Worm (Caenorhabditis elegans) whole organism, L4/young adult: ENCODE measurements around the gene mig-38.
A peak's percentile ranks its signal among the peaks of the same experiment; 100 is the strongest.

ENCODE experiments used
- W03F9.2 ChIP-seq: fragments of 150-350 bp; optimal IDR thresholded peaks from 2 replicates; lab custom pipeline; 2014; ENCODE audit warnings: missing biosample characterization, missing genetic modification characterization
- dao-5 ChIP-seq: sonication (generic microtip); optimal IDR thresholded peaks from 2 replicates; lab custom pipeline; 2016; ENCODE audit warnings: missing genotype, missing genetic modification characterization, moderate library complexity, missing compliant biosample characterization
- him-1 ChIP-seq: sonication (generic microtip); optimal IDR thresholded peaks from 2 replicates; lab custom pipeline; 2016; ENCODE audit warnings: missing genotype, missing genetic modification reagents, missing genetic modification characterization, missing compliant biosample characterization

Gene mig-38

DNA sequence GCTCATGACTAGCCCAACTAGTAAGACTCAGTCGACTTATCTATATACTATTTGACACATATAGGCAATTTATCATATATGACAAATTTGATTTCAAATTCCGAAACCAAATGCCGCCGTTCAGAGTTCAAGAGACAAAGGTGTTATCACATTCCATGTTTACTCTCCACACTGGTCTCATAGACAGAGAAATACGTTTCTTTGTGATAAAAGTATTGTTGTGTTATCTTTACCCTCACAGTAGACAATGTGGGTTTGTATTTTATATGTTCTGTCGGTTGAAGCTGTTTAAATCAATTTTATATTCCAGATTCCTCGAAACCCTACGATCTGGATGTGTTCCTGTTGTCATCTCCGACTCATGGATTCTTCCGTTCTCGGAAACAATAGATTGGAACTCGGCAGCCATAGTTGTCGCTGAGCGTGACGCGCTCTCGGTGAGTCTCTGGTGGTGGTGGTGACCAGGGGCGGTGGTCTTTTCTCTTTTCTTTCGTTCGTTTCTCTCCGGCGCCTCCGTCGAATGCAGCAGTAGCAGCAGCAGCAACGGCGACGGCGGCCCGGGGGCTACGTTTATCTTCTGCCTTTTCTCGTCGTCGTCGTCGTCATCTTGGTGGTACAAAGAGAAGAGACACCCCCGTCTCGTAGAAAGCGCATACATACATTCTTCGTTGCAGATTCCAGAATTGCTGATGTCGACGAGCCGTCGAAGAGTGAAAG is 11.4 kb upstream of the mig-38 start:
- TF ChIP-seq dao-5 (tag; lab: Kevin White, UChicago) (no peak), him-1 (no peak), W03F9.2 (tag; lab: Kevin White, UChicago) (no peak)

DNA sequence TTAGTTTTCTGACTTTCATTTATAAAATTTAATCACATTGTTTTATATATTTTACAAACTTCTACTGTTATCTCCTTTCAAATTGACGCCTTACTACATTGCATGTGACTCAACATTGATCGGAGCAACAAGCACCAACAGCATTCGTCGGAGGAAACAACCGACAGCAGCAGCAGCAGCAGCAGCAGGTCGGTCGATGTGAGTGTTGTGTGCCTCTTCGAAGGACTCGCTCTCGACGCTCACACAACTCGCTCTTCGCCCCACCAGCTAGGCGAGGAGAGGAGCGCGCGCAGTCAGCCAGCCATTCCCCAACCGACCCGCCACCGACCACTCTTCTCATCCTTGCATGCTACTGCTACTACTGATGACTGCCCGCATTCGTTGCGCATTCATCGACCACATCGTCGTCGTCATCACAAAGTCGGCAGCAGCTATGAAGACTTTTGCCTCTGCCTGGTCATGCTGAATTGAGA is 10.1 kb upstream of the mig-38 start, which contains the start of gene F12F6.1:
Gene F12F6.1 (plus strand): TSS at position 51 of the 473 bp plus-strand sequence.
- no peak for TF ChIP-seq W03F9.2 (tag; lab: Kevin White, UChicago)
- TF ChIP-seq dao-5 (tag; lab: Kevin White, UChicago): no peak
- no peak for TF ChIP-seq him-1

DNA sequence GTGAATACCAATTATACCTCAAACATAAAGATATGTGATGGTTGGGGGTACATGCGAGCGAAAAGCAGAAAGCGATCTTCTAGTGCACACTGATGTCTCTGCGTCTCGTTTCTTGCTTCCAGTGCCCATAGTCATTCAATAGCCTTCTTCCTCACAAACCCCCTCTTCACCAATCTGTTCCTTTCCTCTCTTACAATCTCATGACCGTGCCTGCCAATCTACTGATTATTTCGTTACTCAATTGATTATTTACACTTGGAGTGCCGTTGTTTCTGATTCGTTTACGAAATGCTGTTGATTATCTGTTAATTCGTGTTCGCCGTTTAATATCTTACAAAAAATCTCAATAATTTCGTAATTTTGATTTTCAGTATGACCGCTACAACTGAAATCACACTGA is 9.2 kb upstream of the mig-38 start:
- TF ChIP-seq dao-5 (tag; lab: Kevin White, UChicago) (no peak), him-1 (no peak), W03F9.2 (tag; lab: Kevin White, UChicago) (no peak)

DNA sequence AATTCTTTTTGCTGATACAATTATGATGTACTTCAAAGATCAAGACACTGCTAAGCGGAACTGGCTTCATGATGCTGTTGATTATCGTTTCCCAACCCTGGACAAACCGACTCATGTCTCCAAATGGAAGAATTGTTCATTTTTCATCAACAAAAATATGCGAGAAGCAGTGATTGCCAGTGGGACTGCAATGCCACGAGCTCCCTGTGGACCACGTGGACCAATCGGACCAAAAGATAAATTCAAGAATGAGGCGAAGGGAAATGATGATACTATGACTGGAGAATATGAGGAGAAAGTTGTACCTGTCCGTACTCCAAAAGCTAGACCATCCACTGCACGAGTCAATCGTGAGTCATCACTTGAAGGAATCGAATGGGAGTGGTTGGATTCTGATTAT is 7.6 kb upstream of the mig-38 start:
- no peak for TF ChIP-seq dao-5 (tag; lab: Kevin White, UChicago)
- TF ChIP-seq him-1: no peak
- TF ChIP-seq W03F9.2 (tag; lab: Kevin White, UChicago): no peak

DNA sequence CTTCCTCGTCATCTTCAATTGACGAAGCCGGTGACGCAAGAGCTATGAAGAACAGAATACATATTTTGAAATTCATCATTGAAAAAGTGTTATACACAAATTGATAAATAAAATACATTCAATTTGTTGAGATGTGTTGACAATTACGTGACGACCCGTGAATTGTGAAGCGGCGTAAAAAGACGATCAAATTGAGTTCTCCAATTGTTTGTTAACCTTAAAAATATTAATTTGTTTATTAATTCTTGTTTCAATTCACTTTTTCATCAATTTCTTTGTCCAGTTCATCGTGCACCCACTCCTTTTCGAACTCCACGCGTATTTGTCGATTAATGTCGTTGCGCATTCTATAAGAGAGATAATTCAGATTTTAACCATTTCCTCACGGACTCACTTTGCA is 1.9 kb upstream of the mig-38 start, which contains the start of gene spe-36:
Gene spe-36 (minus strand): TSS at position 101 of the 400 bp plus-strand sequence.
- TF ChIP-seq dao-5 (tag; lab: Kevin White, UChicago): no peak
- no peak for TF ChIP-seq W03F9.2 (tag; lab: Kevin White, UChicago)
- TF ChIP-seq him-1: no peak

DNA sequence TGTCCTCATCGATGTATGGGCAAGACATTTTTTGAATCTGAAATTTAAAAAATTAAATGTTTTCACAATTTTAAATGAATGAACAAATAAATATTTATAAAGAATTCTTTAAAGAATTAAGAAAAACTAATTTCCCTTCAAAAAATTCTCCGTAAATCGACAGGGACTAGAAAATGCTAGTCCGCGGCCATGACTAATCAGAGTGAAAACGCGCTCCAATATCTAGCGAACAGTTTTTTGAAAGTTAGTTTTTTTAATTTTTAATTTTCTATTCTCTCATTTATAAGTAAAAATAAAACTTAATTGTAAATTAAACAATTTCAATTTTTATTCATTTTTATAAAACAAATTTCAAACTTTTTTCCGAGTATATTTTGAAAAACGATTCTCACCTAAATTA is 1.2 kb upstream of the mig-38 start:
- no peak for TF ChIP-seq dao-5 (tag; lab: Kevin White, UChicago)
- TF ChIP-seq him-1: no peak
- peak; percentile 88 for TF ChIP-seq W03F9.2 (tag; lab: Kevin White, UChicago)

DNA sequence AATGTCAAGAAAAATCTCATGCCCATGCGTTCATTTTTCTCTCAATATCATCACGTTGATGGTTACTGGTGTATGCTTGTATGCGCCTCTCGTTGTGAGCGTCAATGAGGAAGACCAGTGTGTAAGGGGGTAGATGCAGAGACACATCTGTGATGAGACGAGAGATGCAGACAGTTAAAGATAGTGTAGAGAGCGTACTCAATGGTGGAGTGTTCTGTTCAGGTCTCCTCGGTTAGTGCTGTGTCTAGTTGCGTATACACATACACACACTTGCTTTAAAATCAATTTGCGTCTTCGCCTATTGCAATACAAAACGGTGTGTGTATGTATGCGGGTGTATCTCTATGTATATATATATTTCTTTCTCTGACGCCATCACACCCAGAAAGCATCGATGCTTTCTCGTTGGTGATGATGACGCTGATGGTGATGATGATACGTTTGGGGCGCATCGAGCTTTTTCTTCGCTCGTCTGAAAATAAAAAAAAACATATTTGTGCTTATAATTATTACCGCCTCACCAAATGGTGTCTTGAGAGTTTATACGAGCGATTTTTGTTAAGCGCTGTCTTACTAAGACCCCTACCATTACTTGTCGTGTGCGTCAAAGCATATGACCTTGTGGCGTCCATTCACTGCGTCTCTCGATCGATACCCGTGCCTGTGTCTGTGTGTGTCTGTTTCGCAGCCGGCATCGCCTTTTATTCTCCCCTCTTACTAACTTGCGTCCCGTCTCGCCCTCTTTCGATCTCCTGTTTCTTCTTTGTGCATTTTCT is 441 bp upstream of the mig-38 start, which contains the start of gene F40F11.3:
Gene F40F11.3 (minus strand): TSS at position 589 of the 776 bp plus-strand sequence.
- TF ChIP-seq him-1 (no peak), W03F9.2 (tag; lab: Kevin White, UChicago) (peak; percentile 43), dao-5 (tag; lab: Kevin White, UChicago) (no peak)

DNA sequence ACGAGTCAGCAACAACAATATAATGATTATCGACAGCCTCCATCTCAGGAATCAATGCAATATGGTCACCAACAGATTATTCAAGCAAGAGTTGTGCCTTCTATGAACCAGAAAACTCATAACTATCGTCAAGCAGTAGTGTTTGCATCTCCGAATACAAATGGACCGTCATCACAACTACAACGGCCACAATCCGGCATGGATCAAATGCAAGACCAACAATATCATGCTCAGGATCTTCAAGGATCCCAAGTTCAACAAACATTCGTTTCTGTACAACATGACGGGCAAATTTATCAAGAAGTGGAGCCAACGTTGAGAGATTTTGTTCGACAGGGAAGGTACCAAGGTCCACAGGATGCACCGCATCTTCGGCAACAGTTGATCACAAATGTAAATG is 3.0 kb downstream of the mig-38 start:
- TF ChIP-seq him-1 (no peak), dao-5 (tag; lab: Kevin White, UChicago) (no peak), W03F9.2 (tag; lab: Kevin White, UChicago) (no peak)

DNA sequence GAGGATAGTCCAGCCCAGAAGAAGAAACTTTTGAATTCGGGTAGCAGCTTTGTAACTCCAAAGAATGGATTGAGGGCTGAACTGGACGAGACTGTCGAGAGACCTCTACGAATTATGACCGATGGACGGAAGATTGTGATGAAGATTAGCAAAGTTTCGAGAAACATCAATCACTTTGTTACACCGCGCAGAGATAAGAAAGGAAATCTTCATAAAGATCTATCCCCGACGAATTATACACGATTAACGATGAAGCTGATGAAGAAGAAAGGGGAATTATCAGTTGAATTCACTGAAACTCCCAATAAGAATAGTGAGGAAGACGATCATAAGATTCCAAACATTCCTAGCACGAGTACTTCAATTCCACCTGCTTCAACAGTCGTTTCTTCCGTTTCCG is 5.7 kb downstream of the mig-38 start:
- no peak for TF ChIP-seq W03F9.2 (tag; lab: Kevin White, UChicago)
- no peak for TF ChIP-seq him-1

DNA sequence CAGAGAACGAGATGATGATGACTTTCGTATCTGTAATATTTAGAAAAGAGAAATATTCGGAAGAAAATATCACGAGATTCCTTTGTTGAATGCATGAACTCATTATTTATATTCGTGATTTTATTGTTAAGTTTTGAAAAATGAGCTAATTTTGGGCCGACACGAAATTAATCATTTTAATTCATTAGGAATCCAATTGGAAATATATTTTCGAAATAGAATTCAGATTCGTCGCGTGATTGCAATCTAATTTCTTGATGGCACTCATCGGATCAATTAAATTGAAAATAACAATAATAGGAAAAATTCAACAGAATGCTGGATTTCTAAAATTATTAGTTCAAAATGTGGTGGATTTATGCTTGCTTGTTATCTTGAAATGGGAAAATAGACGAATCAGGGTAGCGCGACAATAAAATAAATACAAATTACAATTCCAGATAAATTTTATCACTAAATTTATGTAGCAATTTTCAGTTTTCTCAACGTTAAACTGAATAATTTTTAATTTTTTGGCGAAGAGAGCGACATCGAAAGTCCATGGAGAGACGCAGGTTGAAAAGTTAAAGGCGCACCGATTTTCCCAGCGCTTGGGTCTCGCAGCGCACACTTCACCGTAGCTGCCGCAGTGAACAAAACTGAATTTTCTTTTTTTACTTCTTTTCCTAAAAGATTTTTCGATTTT is 7.8 kb downstream of the mig-38 start:
- TF ChIP-seq dao-5 (tag; lab: Kevin White, UChicago) (no peak), W03F9.2 (tag; lab: Kevin White, UChicago) (peak; percentile 88), him-1 (peak; percentile 38)

DNA sequence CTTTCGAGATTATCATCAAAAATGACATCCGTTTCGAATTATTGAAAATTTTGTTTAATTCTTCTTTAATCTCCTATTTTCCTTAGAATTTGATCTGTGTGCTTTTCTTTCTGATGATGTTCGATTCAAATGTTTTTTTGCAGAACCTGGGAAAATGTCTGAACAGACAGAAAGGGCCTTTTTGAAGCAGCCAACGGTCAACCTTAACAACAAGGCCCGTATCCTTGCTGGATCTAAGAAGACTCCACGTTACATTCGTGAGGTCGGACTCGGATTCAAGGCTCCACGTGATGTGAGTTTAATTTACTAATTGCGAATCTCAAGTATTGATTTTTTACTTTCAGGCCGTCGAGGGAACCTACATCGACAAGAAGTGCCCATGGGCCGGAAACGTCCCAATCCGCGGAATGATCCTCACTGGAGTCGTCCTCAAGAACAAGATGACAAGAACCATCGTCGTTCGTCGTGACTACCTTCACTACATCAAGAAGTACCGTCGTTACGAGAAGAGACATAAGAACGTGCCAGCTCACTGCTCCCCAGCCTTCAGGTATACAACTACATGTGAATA is 8.5 kb downstream of the mig-38 start, which contains the start of gene rps-11:
Gene rps-11 (plus strand): TSS at position 144 of the 571 bp plus-strand sequence.
- TF ChIP-seq W03F9.2 (tag; lab: Kevin White, UChicago) (no peak), him-1 (no peak), dao-5 (tag; lab: Kevin White, UChicago) (no peak)

DNA sequence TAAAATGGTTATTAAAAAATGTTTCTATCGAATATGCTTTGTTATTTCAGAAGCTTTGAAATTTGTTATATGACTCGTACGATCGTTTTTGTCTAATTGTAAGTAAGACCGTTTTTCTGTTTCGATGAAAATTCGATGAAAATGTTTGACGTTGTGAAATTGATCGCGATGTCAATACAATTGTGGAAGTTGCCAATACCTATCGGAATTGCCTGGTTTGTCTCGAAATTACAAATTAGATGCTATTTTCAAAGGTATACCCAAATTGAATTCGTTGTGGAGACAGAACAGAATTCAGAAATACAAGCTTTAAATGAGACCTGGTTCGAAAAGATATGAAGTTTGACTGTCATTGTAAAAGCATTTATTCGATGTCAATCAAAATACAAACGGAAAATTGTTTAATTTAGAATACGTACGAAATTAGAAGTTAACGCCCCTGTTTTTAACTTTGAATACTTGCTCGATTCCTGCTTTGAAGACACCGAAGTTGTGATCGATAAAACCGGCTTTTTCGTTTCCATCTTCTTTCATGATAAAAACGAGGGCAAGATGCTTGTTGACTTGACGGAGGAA is 9.3 kb downstream of the mig-38 start:
- TF ChIP-seq W03F9.2 (tag; lab: Kevin White, UChicago): no peak
- TF ChIP-seq him-1: no peak
- no peak for TF ChIP-seq dao-5 (tag; lab: Kevin White, UChicago)

DNA sequence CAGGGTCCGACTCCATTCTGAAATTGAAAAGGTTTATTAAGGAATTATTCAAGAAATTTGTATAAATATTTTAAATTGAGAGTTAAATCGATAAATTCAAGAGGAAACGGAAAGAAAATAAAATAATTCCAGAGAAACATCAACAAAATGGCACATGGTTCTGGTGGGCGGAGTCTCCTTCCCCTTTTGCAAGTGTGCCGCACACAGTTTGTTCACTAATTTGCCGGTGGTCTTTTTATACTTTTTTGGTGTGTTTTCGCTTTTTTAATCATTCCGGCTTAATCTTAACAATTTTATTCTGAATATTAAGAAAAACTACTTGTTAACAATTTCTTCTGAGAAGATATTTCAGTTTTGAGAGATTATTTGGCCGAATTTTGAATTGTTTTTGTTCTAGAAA is 10.9 kb downstream of the mig-38 start, which contains the start of the genes ragc-1 and Y24F12A.1:
Gene ragc-1 (minus strand): TSS at position 25 of the 400 bp plus-strand sequence.
Gene Y24F12A.1 (plus strand): TSS at position 346 of the 400 bp plus-strand sequence.
- TF ChIP-seq dao-5 (tag; lab: Kevin White, UChicago) (no peak), W03F9.2 (tag; lab: Kevin White, UChicago) (peak; percentile 89)
